Fruit fly (Drosophila melanogaster) whole organism, embryonic: ENCODE measurements around the gene SmD2.

Experiments
- Blimp-1 ChIP-seq: fragments of 200-800 bp; sonication (Bioruptor generic); optimal IDR thresholded peaks from 3 replicates; lab custom pipeline; 2018; ENCODE audit warnings: missing biosample characterization, missing genetic modification characterization, mild to moderate bottlenecking, moderate library complexity, missing genetic modification reagents
- CG10209 ChIP-seq: fragments of 200-800 bp; sonication (Bioruptor generic); optimal IDR thresholded peaks from 3 replicates; lab custom pipeline; 2017; ENCODE audit warnings: missing biosample characterization, mild to moderate bottlenecking, missing genetic modification characterization, missing genetic modification reagents
- CG10654 ChIP-seq: fragments of 200-800 bp; sonication (Bioruptor generic); optimal IDR thresholded peaks from 2 replicates; lab custom pipeline; 2016; ENCODE audit warnings: missing biosample characterization, missing genetic modification characterization
- CG10959 ChIP-seq: fragments of 200-800 bp; sonication (Bioruptor generic); IDR thresholded peaks from 2 replicates; pipeline ENCODE4 v1.3.6; 2022; ENCODE audit warnings: missing biosample characterization, missing genetic modification characterization
- CG11504 ChIP-seq: fragments of 200-800 bp; sonication (Bioruptor generic); optimal IDR thresholded peaks from 3 replicates; lab custom pipeline; 2019; ENCODE audit warnings: missing biosample characterization, mild to moderate bottlenecking, missing genetic modification characterization, moderate library complexity
- CG14014 ChIP-seq: fragments of 200-800 bp; sonication (Bioruptor generic); IDR thresholded peaks from 2 replicates; pipeline ENCODE4 v1.3.6; 2022; ENCODE audit warnings: missing biosample characterization, missing genetic modification characterization
- CG18619 ChIP-seq: fragments of 200-800 bp; sonication (Bioruptor generic); optimal IDR thresholded peaks from 3 replicates; lab custom pipeline; 2017; ENCODE audit warnings: missing biosample characterization, mild to moderate bottlenecking, missing genetic modification characterization
- CG2129 ChIP-seq: fragments of 200-800 bp; sonication (Bioruptor generic); IDR thresholded peaks from 2 replicates; pipeline ENCODE4 v1.3.6; 2022; ENCODE audit warnings: missing biosample characterization, missing genetic modification characterization; ENCODE audit not compliant: partially characterized antibody
- CG43689 ChIP-seq: fragments of 200-800 bp; sonication (Bioruptor generic); IDR thresholded peaks from 2 replicates; pipeline ENCODE4 v1.3.6; 2022; ENCODE audit warnings: missing biosample characterization, missing genetic modification characterization
- Doc2 ChIP-seq: fragments of 200-800 bp; sonication (Bioruptor generic); IDR thresholded peaks from 2 replicates; pipeline ENCODE4 v1.3.6; 2022; ENCODE audit warnings: missing biosample characterization, missing genetic modification characterization
- Gsc ChIP-seq: fragments of 200-800 bp; sonication (Bioruptor generic); IDR thresholded peaks from 2 replicates; pipeline ENCODE4 v1.3.6; 2022; ENCODE audit warnings: missing biosample characterization, missing genetic modification characterization
- Sox102F ChIP-seq: fragments of 200-800 bp; sonication (Bioruptor generic); optimal IDR thresholded peaks from 2 replicates; lab custom pipeline; 2018; ENCODE audit warnings: missing biosample characterization, mild to moderate bottlenecking, missing genetic modification characterization, moderate library complexity
- abd-A ChIP-seq: fragments of 200-800 bp; sonication (Bioruptor generic); optimal IDR thresholded peaks from 3 replicates; lab custom pipeline; 2019; ENCODE audit warnings: missing biosample characterization, mild to moderate bottlenecking, missing genetic modification characterization, moderate library complexity
- chinmo ChIP-seq: fragments of 200-800 bp; sonication (Bioruptor generic); IDR thresholded peaks from 4 replicates; pipeline ENCODE4 v1.3.6; 2022; ENCODE audit warnings: missing biosample characterization, missing genetic modification characterization; ENCODE audit not compliant: partially characterized antibody
- ci ChIP-seq: fragments of 200-800 bp; sonication (Bioruptor generic); IDR thresholded peaks from 3 replicates; pipeline ENCODE4 v1.3.6; 2022; ENCODE audit warnings: missing biosample characterization, missing genetic modification characterization
- kni ChIP-seq: fragments of 200-800 bp; sonication (Bioruptor generic); optimal IDR thresholded peaks from 3 replicates; lab custom pipeline; 2017; ENCODE audit warnings: mild to moderate bottlenecking, missing biosample characterization, missing genetic modification reagents, missing genetic modification characterization
- luna ChIP-seq: fragments of 200-800 bp; sonication (Bioruptor generic); optimal IDR thresholded peaks from 2 replicates; lab custom pipeline; 2016; ENCODE audit warnings: missing biosample characterization, missing genetic modification characterization
- sd ChIP-seq: fragments of 200-800 bp; sonication (Bioruptor generic); optimal IDR thresholded peaks from 3 replicates; lab custom pipeline; 2018; ENCODE audit warnings: missing biosample characterization, mild to moderate bottlenecking, missing genetic modification characterization, moderate library complexity
- tin ChIP-seq: fragments of 200-800 bp; sonication (Bioruptor generic); optimal IDR thresholded peaks from 3 replicates; lab custom pipeline; 2016; ENCODE audit warnings: missing biosample characterization, missing genetic modification characterization

Gene SmD2

dm6 chr3R:6298828-6299227, 46.9 kb downstream of the SmD2 start, which contains the start of gene Osi14:
Gene Osi14, plus strand, starts transcription at chr3R:6299128.
- TF ChIP-seq chinmo (0 out of 4 replicates have a peak, but pooled peaks have one; percentile 72), Doc2 (GFP tag; lab: Robert Waterston, UW) (no peak)
- TF ChIP-seq, all 482 proteins: peak for 1

- TF ChIP-seq CG18619 (GFP tag; lab: Kevin White, UChicago) (no peak), CG10209 (no peak), abd-A (peak; percentile 16), Sox102F (GFP tag; lab: Kevin White, UChicago) (peak; percentile 0), kni (GFP tag; lab: Kevin White, UChicago) (peak; percentile 46), CG11504 (peak; percentile 53), CG14014 (GFP tag; lab: Robert Waterston, UW) (no peak), CG2129 (GFP tag; lab: Robert Waterston, UW) (no peak), tin (no peak), luna (GFP tag; lab: Kevin White, UChicago) (no peak), CG43689 (GFP tag; lab: Robert Waterston, UW) (no peak), chinmo (0 out of 4 replicates have a peak, but pooled peaks have one; percentile 49), Gsc (GFP tag; lab: Robert Waterston, UW) (no peak), CG10654 (GFP tag; lab: Kevin White, UChicago) (no peak), ci (GFP tag; lab: Robert Waterston, UW) (peak; percentile 47; the same call in 1 of the 3 replicates), Blimp-1 (peak; percentile 82), CG10959 (GFP tag; lab: Robert Waterston, UW) (no peak), sd (peak; percentile 72)
- TF ChIP-seq, all 482 proteins: peak for 8
Observed at dm6 chr3R:6297164-6297563, 48.5 kb downstream of the SmD2 start.
